Worm (Caenorhabditis elegans): ENCODE results near the gene nlp-52.

The nlp-52 gene

ce11 chrIII:789604-790003 is 28.0 kb downstream of the nlp-52 start:
- no peak for TF ChIP-seq ceh-39 (tag; optimal IDR thresholded peaks at IDR 0.05)
- no peak for TF ChIP-seq nhr-76 (tag; optimal IDR thresholded peaks at IDR 0.05)
- no peak for TF ChIP-seq lsy-2 (tag; optimal IDR thresholded peaks at IDR 0.05)
- TF ChIP-seq ztf-11 (tag; optimal IDR thresholded peaks at IDR 0.05), result no peak
- TF ChIP-seq mls-2 (tag; optimal IDR thresholded peaks at IDR 0.05), result no peak
- no peak for TF ChIP-seq tbx-8 (GFP tag; optimal IDR thresholded peaks at IDR 0.05)
- TF ChIP-seq pha-4 (tag; optimal IDR thresholded peaks at IDR 0.05), result no peak
- TF ChIP-seq lin-32 (GFP tag; optimal IDR thresholded peaks at IDR 0.05), result no peak
- TF ChIP-seq sptf-1 (tag; optimal IDR thresholded peaks at IDR 0.05), result no peak
- no peak for TF ChIP-seq blmp-1 (tag; optimal IDR thresholded peaks at IDR 0.05)
- no peak for TF ChIP-seq unc-39 (tag; optimal IDR thresholded peaks at IDR 0.05)
- no peak for TF ChIP-seq sem-2 (GFP tag; optimal IDR thresholded peaks at IDR 0.05)

ce11 chrIII:790591-790990 is 29.0 kb downstream of the nlp-52 start:
- no peak for TF ChIP-seq unc-39 (tag; optimal IDR thresholded peaks at IDR 0.05)

ce11 chrIII:793595-793994 is 32.0 kb downstream of the nlp-52 start, which contains the start of gene snt-2:
Gene snt-2 (minus strand): TSS chrIII:793733.
- TF ChIP-seq ztf-11 (tag; optimal IDR thresholded peaks at IDR 0.05) (no peak), drap-1 (GFP tag; optimal IDR thresholded peaks at IDR 0.05) (no peak), nhr-28 (tag; optimal IDR thresholded peaks at IDR 0.05) (no peak), unc-120 (tag; optimal IDR thresholded peaks at IDR 0.05; ENCODE audit: poor library complexity, severe bottlenecking) (no peak), unc-62 (GFP tag; optimal IDR thresholded peaks at IDR 0.05) (no peak), nhr-237 (tag; optimal IDR thresholded peaks at IDR 0.05) (peak; percentile 60), ceh-83 (GFP tag; optimal IDR thresholded peaks at IDR 0.05) (no peak), bed-3 (GFP tag; optimal IDR thresholded peaks at IDR 0.05) (no peak), elt-3 (tag; optimal IDR thresholded peaks at IDR 0.05) (no peak), ham-2 (GFP tag; optimal IDR thresholded peaks at IDR 0.05) (no peak), lin-13 (tag; optimal IDR thresholded peaks at IDR 0.05) (peak; percentile 60), nhr-12 (tag; optimal IDR thresholded peaks at IDR 0.05) (no peak), sptf-1 (tag; optimal IDR thresholded peaks at IDR 0.05) (no peak), unc-39 (tag; optimal IDR thresholded peaks at IDR 0.05) (no peak), lin-32 (GFP tag; optimal IDR thresholded peaks at IDR 0.05) (no peak), sem-2 (GFP tag; optimal IDR thresholded peaks at IDR 0.05) (no peak), mab-5 (tag; optimal IDR thresholded peaks at IDR 0.05) (no peak), tbx-8 (GFP tag; optimal IDR thresholded peaks at IDR 0.05) (no peak), blmp-1 (tag; optimal IDR thresholded peaks at IDR 0.05) (no peak), mep-1 (tag; optimal IDR thresholded peaks at IDR 0.05) (peak; percentile 71), nhr-2 (tag; optimal IDR thresholded peaks at IDR 0.05) (no peak), ceh-43 (GFP tag; optimal IDR thresholded peaks at IDR 0.05) (no peak), hlh-1 (tag; optimal IDR thresholded peaks at IDR 0.05) (peak; percentile 42), elt-1 (tag; optimal IDR thresholded peaks at IDR 0.05; ENCODE audit: borderline replicate concordance, insufficient read depth) (no peak), lsy-2 (tag; optimal IDR thresholded peaks at IDR 0.05) (peak; percentile 97), mls-2 (tag; optimal IDR thresholded peaks at IDR 0.05) (no peak), zip-8 (tag; optimal IDR thresholded peaks at IDR 0.05) (no peak), nhr-76 (tag; optimal IDR thresholded peaks at IDR 0.05) (no peak), cnd-1 (tag; optimal IDR thresholded peaks at IDR 0.05) (no peak), ceh-39 (tag; optimal IDR thresholded peaks at IDR 0.05) (peak; percentile 24), snpc-4 (tag; optimal IDR thresholded peaks at IDR 0.05) (no peak), ces-1 (GFP tag; optimal IDR thresholded peaks at IDR 0.05) (peak; percentile 27), pha-4 (tag; optimal IDR thresholded peaks at IDR 0.05) (peak; percentile 60), flh-1 (GFP tag; optimal IDR thresholded peaks at IDR 0.05) (no peak), M03D4.4 (tag; optimal IDR thresholded peaks at IDR 0.05) (no peak)

ce11 chrIII:794000-794399 is 32.4 kb downstream of the nlp-52 start, which contains the start of gene rps-29:
Gene rps-29 (plus strand): TSS chrIII:794300.
- TF ChIP-seq cnd-1 (tag; optimal IDR thresholded peaks at IDR 0.05), result no peak
- no peak for TF ChIP-seq flh-1 (GFP tag; optimal IDR thresholded peaks at IDR 0.05)
- TF ChIP-seq pha-4 (tag; optimal IDR thresholded peaks at IDR 0.05), result no peak
- TF ChIP-seq mls-2 (tag; optimal IDR thresholded peaks at IDR 0.05), result no peak
- no peak for TF ChIP-seq nhr-76 (tag; optimal IDR thresholded peaks at IDR 0.05)

All from whole organism, mixed stage, embryonic.